Fruit fly (Drosophila melanogaster): ENCODE results near the gene Prp5.
A peak's percentile ranks its signal among the peaks of the same experiment; 100 is the strongest.

The Prp5 gene

DNA sequence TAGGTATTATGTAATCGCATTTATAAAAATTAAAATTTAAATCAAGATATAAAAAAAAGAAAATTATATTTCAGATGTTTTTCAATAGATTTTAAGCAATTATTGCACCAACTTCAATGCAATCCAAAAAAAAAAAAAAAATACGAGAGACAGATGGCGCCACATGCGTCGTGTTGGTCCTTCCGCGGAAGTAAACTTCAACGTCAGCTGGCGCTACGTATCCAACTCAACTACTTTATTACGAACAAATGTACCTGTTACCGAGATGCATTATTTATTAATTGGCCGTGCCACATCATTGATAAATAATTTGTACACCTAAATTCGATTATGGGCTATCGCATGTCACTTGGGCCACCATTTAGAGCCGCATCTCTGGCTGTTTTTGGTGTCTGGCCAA lies 8.7 kb downstream of the Prp5 start:
- TF ChIP-seq CG34406 (GFP tag; optimal IDR thresholded peaks at IDR 0.05) = no peak
- no peak for TF ChIP-seq CG3032 (tag; optimal IDR thresholded peaks at IDR 0.05)
- TF ChIP-seq dsx (GFP tag; optimal IDR thresholded peaks at IDR 0.05; ENCODE audit: poor library complexity, severe bottlenecking) = no peak
- no peak for TF ChIP-seq Blimp-1 (GFP tag; optimal IDR thresholded peaks at IDR 0.05)
- TF ChIP-seq spab (GFP tag; optimal IDR thresholded peaks at IDR 0.05) = no peak

DNA sequence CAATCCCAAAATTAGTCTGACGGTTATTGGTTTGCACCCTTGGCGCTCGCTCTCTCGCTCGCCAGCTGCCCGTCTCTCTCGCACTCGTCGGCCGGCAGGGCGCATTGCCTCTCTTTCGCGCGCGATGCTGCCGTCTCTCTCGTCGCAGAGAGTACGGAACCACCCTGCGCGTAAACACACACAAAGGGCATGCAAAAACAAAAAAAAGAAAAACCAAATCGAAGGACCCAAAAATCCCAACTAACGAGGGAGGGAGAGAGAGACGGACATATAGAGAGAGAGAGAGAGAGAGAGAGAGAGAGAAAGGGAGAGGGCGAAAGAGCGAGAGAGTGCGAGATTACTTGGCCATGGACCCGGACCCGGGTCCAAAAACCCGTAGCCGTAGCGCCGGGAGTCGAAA lies 11.4 kb downstream of the Prp5 start:
- TF ChIP-seq dsx (GFP tag; optimal IDR thresholded peaks at IDR 0.05; ENCODE audit: poor library complexity, severe bottlenecking) (no peak), Lpt (GFP tag; optimal IDR thresholded peaks at IDR 0.05) (no peak), Ets96B (tag; optimal IDR thresholded peaks at IDR 0.05) (no peak), dac (GFP tag; optimal IDR thresholded peaks at IDR 0.05) (no peak), Hr39 (GFP tag; optimal IDR thresholded peaks at IDR 0.05) (no peak), Hr4 (GFP tag; optimal IDR thresholded peaks at IDR 0.05) (no peak), Met (GFP tag; optimal IDR thresholded peaks at IDR 0.05) (no peak), CG8319 (GFP tag; optimal IDR thresholded peaks at IDR 0.05) (no peak), CG6792 (GFP tag; optimal IDR thresholded peaks at IDR 0.05) (no peak), svp (GFP tag) (no peak), CG15336 (GFP tag; IDR thresholded peaks at IDR 0.05) (no peak), fkh (GFP tag; optimal IDR thresholded peaks at IDR 0.05) (no peak), fd59A (GFP tag; optimal IDR thresholded peaks at IDR 0.05) (no peak), pdm3 (GFP tag; optimal IDR thresholded peaks at IDR 0.05) (no peak), CG32006 (GFP tag; optimal IDR thresholded peaks at IDR 0.05) (no peak), Smox (GFP tag; optimal IDR thresholded peaks at IDR 0.05) (no peak)

DNA sequence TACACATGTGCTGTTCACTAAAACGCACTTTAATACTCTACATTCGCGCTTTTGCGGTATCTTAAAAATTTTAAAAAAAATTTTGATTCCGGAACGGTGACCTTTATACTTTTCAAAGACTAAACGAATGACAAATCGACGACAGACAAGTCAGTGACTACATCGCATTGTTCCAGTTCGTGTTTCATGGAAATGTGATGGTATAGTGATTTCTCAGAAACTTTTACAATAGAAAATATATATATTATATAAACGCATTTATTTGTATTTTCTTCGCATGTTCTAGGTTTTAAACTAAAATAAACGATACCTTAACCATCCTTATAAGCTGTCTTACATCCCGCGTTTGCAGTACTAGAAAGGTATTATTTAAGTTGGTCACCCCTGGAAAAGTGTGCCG lies 16.0 kb downstream of the Prp5 start, which contains the start of gene Pp1-13C:
Gene Pp1-13C (minus strand): TSS at position 101 of the 400 bp plus-strand sequence.
- TF ChIP-seq Hr38 (GFP tag; optimal IDR thresholded peaks at IDR 0.05) = no peak
- no peak for TF ChIP-seq CG7368 (GFP tag; optimal IDR thresholded peaks at IDR 0.05)
- TF ChIP-seq Met (GFP tag; optimal IDR thresholded peaks at IDR 0.05) = no peak
- no peak for TF ChIP-seq ss (GFP tag; optimal IDR thresholded peaks at IDR 0.05)
- TF ChIP-seq svp (GFP tag) = no peak
- TF ChIP-seq OdsH (GFP tag; optimal IDR thresholded peaks at IDR 0.05) = no peak
- no peak for TF ChIP-seq CG8319 (GFP tag; optimal IDR thresholded peaks at IDR 0.05)
- TF ChIP-seq CG6792 (GFP tag; optimal IDR thresholded peaks at IDR 0.05) = no peak
- no peak for TF ChIP-seq CG4318 (GFP tag; optimal IDR thresholded peaks at IDR 0.05)
- TF ChIP-seq CG11294 (GFP tag; IDR thresholded peaks at IDR 0.05) = no peak

DNA sequence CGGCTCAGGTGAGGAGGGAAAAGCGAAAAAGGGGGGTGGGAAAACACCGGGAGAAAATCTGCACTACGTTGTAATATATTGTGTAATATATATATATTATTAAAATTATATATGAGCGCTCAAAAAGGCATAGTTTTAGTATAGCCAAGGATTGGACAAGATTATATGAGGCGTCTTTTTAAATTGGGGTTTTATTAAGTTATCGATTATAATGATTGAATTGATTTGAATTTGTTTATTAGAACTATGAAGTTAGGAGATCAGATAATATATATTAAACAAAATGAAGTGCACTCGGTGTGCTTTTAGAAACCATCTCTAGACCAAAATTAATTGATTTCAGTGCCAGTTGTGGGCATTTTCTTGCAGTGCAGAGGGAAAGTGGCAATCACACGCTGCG lies 18.7 kb downstream of the Prp5 start:
- TF ChIP-seq CG3032 (tag; optimal IDR thresholded peaks at IDR 0.05) = peak; percentile 20
- no peak for TF ChIP-seq net (GFP tag; optimal IDR thresholded peaks at IDR 0.05)
- TF ChIP-seq CG6163 (GFP tag; IDR thresholded peaks at IDR 0.05) = no peak
- no peak for TF ChIP-seq CG8119 (GFP tag; IDR thresholded peaks at IDR 0.05)
- TF ChIP-seq CG6792 (GFP tag; optimal IDR thresholded peaks at IDR 0.05) = no peak
- peak in 1 of 2 experiments; percentile 20 for TF ChIP-seq ss (GFP tag; optimal IDR thresholded peaks at IDR 0.05)
- no peak for TF ChIP-seq Smox (GFP tag; optimal IDR thresholded peaks at IDR 0.05)
- TF ChIP-seq CG31627 (GFP tag; optimal IDR thresholded peaks at IDR 0.05) = no peak
- no peak for TF ChIP-seq Blimp-1 (GFP tag; optimal IDR thresholded peaks at IDR 0.05)
- no peak for TF ChIP-seq fkh (GFP tag; optimal IDR thresholded peaks at IDR 0.05)
- TF ChIP-seq salr (GFP tag; optimal IDR thresholded peaks at IDR 0.05) = no peak
- no peak for TF ChIP-seq CG8319 (GFP tag; optimal IDR thresholded peaks at IDR 0.05)
- TF ChIP-seq Sox102F (GFP tag; optimal IDR thresholded peaks at IDR 0.05) = no peak
- no peak for TF ChIP-seq CG16779 (tag; optimal IDR thresholded peaks at IDR 0.05)
- TF ChIP-seq CG34406 (GFP tag; optimal IDR thresholded peaks at IDR 0.05) = no peak
- TF ChIP-seq Met (GFP tag; optimal IDR thresholded peaks at IDR 0.05) = no peak
- no peak for TF ChIP-seq CG7368 (GFP tag; optimal IDR thresholded peaks at IDR 0.05)
- TF ChIP-seq OdsH (GFP tag; optimal IDR thresholded peaks at IDR 0.05) = no peak
- TF ChIP-seq dsx (GFP tag; optimal IDR thresholded peaks at IDR 0.05; ENCODE audit: poor library complexity, severe bottlenecking) = no peak
- no peak for TF ChIP-seq CG11294 (GFP tag; IDR thresholded peaks at IDR 0.05)
- peak; percentile 27 for TF ChIP-seq acj6 (GFP tag; optimal IDR thresholded peaks at IDR 0.05)
- no peak for TF ChIP-seq CG11762 (GFP tag; optimal IDR thresholded peaks at IDR 0.05; ENCODE audit: insufficient read depth)
- TF ChIP-seq Eip78C (GFP tag) = peak; percentile 21
- no peak for TF ChIP-seq topi (GFP tag; optimal IDR thresholded peaks at IDR 0.05)
- TF ChIP-seq Hr38 (GFP tag; optimal IDR thresholded peaks at IDR 0.05) = no peak
- TF ChIP-seq CG3919 (GFP tag; optimal IDR thresholded peaks at IDR 0.05) = peak; percentile 12
- TF ChIP-seq Hr4 (GFP tag; optimal IDR thresholded peaks at IDR 0.05) = no peak
